Worm (Caenorhabditis elegans): ENCODE data around the gene C08F8.6.

DNA sequence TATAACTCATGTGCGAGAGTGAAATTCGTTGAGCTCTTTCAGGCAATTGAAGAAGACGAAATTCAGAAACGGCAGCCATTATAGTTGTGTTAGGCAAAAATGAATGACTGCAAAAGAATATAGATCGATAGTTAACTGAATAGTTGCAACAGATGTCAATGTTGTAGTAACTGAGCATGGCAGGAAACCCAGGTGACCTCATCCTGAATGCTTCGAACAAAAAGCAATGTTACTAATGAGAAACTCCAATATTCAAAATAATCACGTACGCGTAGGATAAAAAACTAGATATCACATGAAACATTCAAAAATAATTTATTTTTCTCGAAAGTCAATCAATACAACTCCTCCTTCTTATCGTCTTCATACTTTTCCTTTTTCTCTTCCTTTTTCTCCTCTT is 2.3 kb downstream of the C08F8.6 start, which contains the start of gene fbxb-9:
- no peak for TF ChIP-seq unc-62 (GFP tag; optimal IDR thresholded peaks at IDR 0.05)
- no peak for TF ChIP-seq lin-39 (tag; optimal IDR thresholded peaks at IDR 0.05)
- TF ChIP-seq nhr-77 (tag; optimal IDR thresholded peaks at IDR 0.05) = no peak
- TF ChIP-seq pqm-1 (tag; optimal IDR thresholded peaks at IDR 0.05) = no peak
- no peak for TF ChIP-seq ama-1 (optimal IDR thresholded peaks at IDR 0.05)
- no peak for TF ChIP-seq skn-1 (tag; optimal IDR thresholded peaks at IDR 0.05)
- no peak for TF ChIP-seq pha-4 (tag; optimal IDR thresholded peaks at IDR 0.05)
- TF ChIP-seq ztf-11 (tag; optimal IDR thresholded peaks at IDR 0.05) = no peak

All from whole organism, L3 larva.